Fruit fly (Drosophila melanogaster) whole organism, embryonic: ENCODE data around the gene Gel.
A peak's percentile ranks its signal among the peaks of the same experiment; 100 is the strongest.

Experiments used
- Blimp-1 ChIP-seq: fragments of 200-800 bp; sonication (Bioruptor generic); optimal IDR thresholded peaks from 3 replicates; lab custom pipeline; 2018; ENCODE audit warnings: missing biosample characterization, missing genetic modification characterization, mild to moderate bottlenecking, moderate library complexity, missing genetic modification reagents
- CG10462 ChIP-seq: fragments of 200-800 bp; sonication (Bioruptor generic); optimal IDR thresholded peaks from 2 replicates; lab custom pipeline; 2016; ENCODE audit warnings: missing biosample characterization, missing genetic modification characterization
- CG10543 ChIP-seq: fragments of 200-800 bp; sonication (Bioruptor generic); optimal IDR thresholded peaks from 3 replicates; lab custom pipeline; 2017; ENCODE audit warnings: missing biosample characterization, mild to moderate bottlenecking, missing genetic modification characterization, moderate library complexity
- CG10654 ChIP-seq: fragments of 200-800 bp; sonication (Bioruptor generic); optimal IDR thresholded peaks from 2 replicates; lab custom pipeline; 2016; ENCODE audit warnings: missing biosample characterization, missing genetic modification characterization
- CG10959 ChIP-seq: fragments of 200-800 bp; sonication (Bioruptor generic); IDR thresholded peaks from 2 replicates; pipeline ENCODE4 v1.3.6; 2022; ENCODE audit warnings: missing biosample characterization, missing genetic modification characterization
- CG12071 ChIP-seq: fragments of 200-800 bp; sonication (Bioruptor generic); optimal IDR thresholded peaks from 3 replicates; lab custom pipeline; 2018; ENCODE audit warnings: missing biosample characterization, mild to moderate bottlenecking, missing genetic modification characterization
- CG1233 ChIP-seq: fragments of 200-800 bp; sonication (Bioruptor generic); optimal IDR thresholded peaks from 4 replicates; lab custom pipeline; 2018; ENCODE audit warnings: missing biosample characterization, mild to moderate bottlenecking, missing genetic modification characterization
- CG12942 ChIP-seq: fragments of 200-800 bp; sonication (Bioruptor generic); optimal IDR thresholded peaks from 3 replicates; lab custom pipeline; 2016; ENCODE audit warnings: missing biosample characterization, missing genetic modification characterization
- CG17912 ChIP-seq: fragments of 200-800 bp; sonication (Bioruptor generic); optimal IDR thresholded peaks from 2 replicates; lab custom pipeline; 2018; ENCODE audit warnings: missing biosample characterization, mild to moderate bottlenecking, missing genetic modification characterization
- CG30403 ChIP-seq: fragments of 200-800 bp; sonication (Bioruptor generic); optimal IDR thresholded peaks from 3 replicates; lab custom pipeline; 2016; ENCODE audit warnings: missing biosample characterization, missing genetic modification characterization
- CG3407 ChIP-seq: fragments of 200-800 bp; sonication (Bioruptor generic); optimal IDR thresholded peaks from 2 replicates; lab custom pipeline; 2018; ENCODE audit warnings: missing biosample characterization, mild to moderate bottlenecking, missing genetic modification characterization
- CG3995 ChIP-seq: fragments of 200-800 bp; sonication (Bioruptor generic); optimal IDR thresholded peaks from 3 replicates; lab custom pipeline; 2016; ENCODE audit warnings: missing biosample characterization, missing genetic modification characterization
- CG4328 ChIP-seq: fragments of 200-800 bp; sonication (Bioruptor generic); optimal IDR thresholded peaks from 3 replicates; lab custom pipeline; 2017; ENCODE audit warnings: missing biosample characterization, missing genetic modification reagents, missing genetic modification characterization
- CG6175 ChIP-seq: fragments of 200-800 bp; sonication (Bioruptor generic); IDR thresholded peaks from 3 replicates; pipeline ENCODE4 v1.3.6; 2022; ENCODE audit warnings: missing biosample characterization, missing genetic modification characterization
- CG6272 ChIP-seq: fragments of 200-800 bp; sonication (Bioruptor generic); IDR thresholded peaks from 2 replicates; pipeline ENCODE4 v1.3.6; 2022; ENCODE audit warnings: missing biosample characterization, missing genetic modification characterization
- CG7839 ChIP-seq: fragments of 200-800 bp; sonication (Bioruptor generic); optimal IDR thresholded peaks from 3 replicates; lab custom pipeline; 2018; ENCODE audit warnings: missing biosample characterization, mild to moderate bottlenecking, missing genetic modification characterization, moderate library complexity
- CG7987 ChIP-seq: fragments of 200-800 bp; sonication (Bioruptor generic); optimal IDR thresholded peaks from 2 replicates; lab custom pipeline; 2018; ENCODE audit warnings: missing biosample characterization, mild to moderate bottlenecking, missing genetic modification characterization, moderate library complexity
- CG8359 ChIP-seq: fragments of 200-800 bp; sonication (Bioruptor generic); optimal IDR thresholded peaks from 2 replicates; lab custom pipeline; 2017; ENCODE audit warnings: missing biosample characterization, mild to moderate bottlenecking, missing genetic modification characterization, borderline replicate concordance
- HmgD ChIP-seq: fragments of 200-800 bp; sonication (Bioruptor generic); optimal IDR thresholded peaks from 3 replicates; lab custom pipeline; 2016; ENCODE audit warnings: missing biosample characterization, missing genetic modification characterization
- Lim3 ChIP-seq: fragments of 200-800 bp; sonication (Bioruptor generic); IDR thresholded peaks from 2 replicates; pipeline ENCODE4 v1.3.6; 2022; ENCODE audit warnings: missing biosample characterization, missing genetic modification characterization
- MTF-1 ChIP-seq: fragments of 200-800 bp; sonication (Bioruptor generic); optimal IDR thresholded peaks from 2 replicates; lab custom pipeline; 2018; ENCODE audit warnings: missing biosample characterization, mild to moderate bottlenecking, missing genetic modification characterization, borderline replicate concordance
- Med ChIP-seq: fragments of 200-800 bp; sonication (Bioruptor generic); peaks from one replicate; lab custom pipeline; 2016; ENCODE audit warnings: missing biosample characterization, missing genetic modification characterization, mild to moderate bottlenecking, inconsistent platforms, moderate library complexity
- NC2α ChIP-seq: fragments of 200-800 bp; sonication (Bioruptor generic); optimal IDR thresholded peaks from 2 replicates; lab custom pipeline; 2016; ENCODE audit warnings: missing biosample characterization, missing genetic modification characterization
- Neu2 ChIP-seq: fragments of 200-800 bp; sonication (Bioruptor generic); optimal IDR thresholded peaks from 3 replicates; lab custom pipeline; 2016; ENCODE audit warnings: missing biosample characterization, missing genetic modification characterization, borderline replicate concordance
- Opbp ChIP-seq: fragments of 200-800 bp; sonication (Bioruptor generic); IDR thresholded peaks from 3 replicates; pipeline ENCODE4 v1.3.6; 2022; ENCODE audit warnings: missing biosample characterization, missing genetic modification characterization; ENCODE audit not compliant: partially characterized antibody
- Rfx ChIP-seq: fragments of 200-800 bp; sonication (Bioruptor generic); IDR thresholded peaks from 2 replicates; pipeline ENCODE4 v1.3.6; 2022; ENCODE audit warnings: missing biosample characterization, missing genetic modification characterization
- Scr ChIP-seq: fragments of 200-800 bp; sonication (Bioruptor generic); IDR thresholded peaks from 2 replicates; pipeline ENCODE4 v1.3.6; 2022; ENCODE audit warnings: missing biosample characterization, missing genetic modification characterization; ENCODE audit not compliant: partially characterized antibody
- Sox100B ChIP-seq: fragments of 200-800 bp; sonication (Bioruptor generic); optimal IDR thresholded peaks from 3 replicates; lab custom pipeline; 2018; ENCODE audit warnings: missing biosample characterization, mild to moderate bottlenecking, missing genetic modification characterization
- Tbp ChIP-seq: fragments of >200 bp; optimal IDR thresholded peaks from 2 replicates; lab custom pipeline; 2018; ENCODE audit warnings: missing biosample characterization, missing genetic modification characterization
- aop ChIP-seq: fragments of 200-800 bp; sonication (Bioruptor generic); IDR thresholded peaks from 2 replicates; pipeline ENCODE4 v1.3.6; 2022; ENCODE audit warnings: missing biosample characterization, missing genetic modification characterization
- bab2 ChIP-seq: fragments of 200-800 bp; sonication (Bioruptor generic); optimal IDR thresholded peaks from 2 replicates; lab custom pipeline; 2016; ENCODE audit warnings: missing biosample characterization, missing genetic modification characterization
- chn ChIP-seq: fragments of 200-800 bp; sonication (Bioruptor generic); optimal IDR thresholded peaks from 2 replicates; lab custom pipeline; 2016; ENCODE audit warnings: missing biosample characterization, missing genetic modification characterization
- corto ChIP-seq: fragments of 200-800 bp; sonication (Bioruptor generic); optimal IDR thresholded peaks from 2 replicates; lab custom pipeline; 2016; ENCODE audit warnings: missing biosample characterization, mild to moderate bottlenecking, missing genetic modification characterization, moderate library complexity
- ems ChIP-seq: fragments of 200-800 bp; sonication (Bioruptor generic); optimal IDR thresholded peaks from 3 replicates; lab custom pipeline; 2016; ENCODE audit warnings: missing biosample characterization, missing genetic modification characterization
- fd3F ChIP-seq: fragments of 200-800 bp; sonication (Bioruptor generic); optimal IDR thresholded peaks from 2 replicates; lab custom pipeline; 2018; ENCODE audit warnings: missing biosample characterization, mild to moderate bottlenecking, missing genetic modification characterization, moderate library complexity
- gcm2 ChIP-seq: fragments of 200-800 bp; sonication (Bioruptor generic); optimal IDR thresholded peaks from 2 replicates; lab custom pipeline; 2016; ENCODE audit warnings: missing biosample characterization, missing genetic modification characterization
- gsb-n ChIP-seq: fragments of 200-800 bp; sonication (Bioruptor generic); optimal IDR thresholded peaks from 3 replicates; lab custom pipeline; 2018; ENCODE audit warnings: missing biosample characterization, mild to moderate bottlenecking, missing genetic modification characterization
- her ChIP-seq: fragments of 200-800 bp; sonication (Bioruptor generic); optimal IDR thresholded peaks from 2 replicates; lab custom pipeline; 2016; ENCODE audit warnings: missing biosample characterization, missing genetic modification characterization
- jing ChIP-seq: fragments of 200-800 bp; sonication (Bioruptor generic); optimal IDR thresholded peaks from 2 replicates; lab custom pipeline; 2018; ENCODE audit warnings: missing biosample characterization, mild to moderate bottlenecking, missing genetic modification characterization
- klu ChIP-seq: fragments of 200-800 bp; sonication (Bioruptor generic); IDR thresholded peaks from 2 replicates; pipeline ENCODE4 v1.3.6; 2022; ENCODE audit warnings: missing biosample characterization, missing genetic modification characterization
- knrl ChIP-seq: fragments of 200-800 bp; sonication (Bioruptor generic); IDR thresholded peaks from 3 replicates; pipeline ENCODE4 v1.3.6; 2022; ENCODE audit warnings: missing biosample characterization, missing genetic modification characterization; ENCODE audit not compliant: partially characterized antibody
- nerfin-1 ChIP-seq: fragments of 200-800 bp; sonication (Bioruptor generic); optimal IDR thresholded peaks from 3 replicates; lab custom pipeline; 2019; ENCODE audit warnings: missing biosample characterization, mild to moderate bottlenecking, missing genetic modification characterization, moderate library complexity
- odd ChIP-seq: fragments of 200-800 bp; sonication (Bioruptor generic); optimal IDR thresholded peaks from 2 replicates; lab custom pipeline; 2017; ENCODE audit warnings: missing biosample characterization, mild to moderate bottlenecking, missing genetic modification characterization
- pfk ChIP-seq: fragments of 200-800 bp; sonication (Bioruptor generic); optimal IDR thresholded peaks from 2 replicates; lab custom pipeline; 2018; ENCODE audit warnings: missing biosample characterization, mild to moderate bottlenecking, missing genetic modification characterization, moderate library complexity
- repo ChIP-seq: fragments of 200-800 bp; sonication (Bioruptor generic); optimal IDR thresholded peaks from 2 replicates; lab custom pipeline; 2016; ENCODE audit warnings: missing biosample characterization, missing genetic modification characterization
- tio ChIP-seq: fragments of 200-800 bp; sonication (Bioruptor generic); optimal IDR thresholded peaks from 2 replicates; lab custom pipeline; 2017; ENCODE audit warnings: missing biosample characterization, missing genetic modification characterization, inconsistent platforms
- zen ChIP-seq: fragments of 200-800 bp; sonication (Bioruptor generic); optimal IDR thresholded peaks from 3 replicates; lab custom pipeline; 2018; ENCODE audit warnings: missing biosample characterization, mild to moderate bottlenecking, missing genetic modification characterization, moderate library complexity
- zen2 ChIP-seq: fragments of 200-800 bp; sonication (Bioruptor generic); IDR thresholded peaks from 3 replicates; pipeline ENCODE4 v1.3.6; 2022; ENCODE audit warnings: missing biosample characterization, missing genetic modification characterization; ENCODE audit not compliant: partially characterized antibody

Gene Gel

dm6 chr3R:4214038-4214437, 21.0 kb upstream of the Gel start (continued):
- peak; percentile 71 for TF ChIP-seq CG12942
- peak; percentile 36 for TF ChIP-seq CG10543 (GFP tag; lab: Kevin White, UChicago)
- TF ChIP-seq CG6175 (GFP tag; lab: Robert Waterston, UW), result peak; percentile 83
- TF ChIP-seq chn (GFP tag; lab: Kevin White, UChicago), result peak; percentile 71
- no peak for TF ChIP-seq Tbp (GFP tag; lab: Kevin White, UChicago)
- TF ChIP-seq fd3F (GFP tag; lab: Kevin White, UChicago), result peak; percentile 54
- TF ChIP-seq Opbp, result no peak
- peak; percentile 67 for TF ChIP-seq repo (GFP tag; lab: Kevin White, UChicago)
- no peak for TF ChIP-seq corto
- no peak for TF ChIP-seq Neu2 (GFP tag; lab: Kevin White, UChicago)
- TF ChIP-seq aop, result peak; percentile 74; the same call in 1 of the 2 replicates
- TF ChIP-seq CG12071 (GFP tag; lab: Kevin White, UChicago), result peak; percentile 76
- peak; percentile 78 for TF ChIP-seq jing (GFP tag; lab: Kevin White, UChicago)
- TF ChIP-seq klu (GFP tag; lab: Robert Waterston, UW), result peak; percentile 75
- peak; percentile 74 for TF ChIP-seq CG10654
- TF ChIP-seq CG4328 (GFP tag; lab: Kevin White, UChicago), result no peak
- TF ChIP-seq CG8359, result peak; percentile 42
- TF ChIP-seq NC2α (GFP tag; lab: Kevin White, UChicago), result peak; percentile 34
- peak; percentile 83 for TF ChIP-seq CG6272 (GFP tag; lab: Robert Waterston, UW)
- TF ChIP-seq CG17912, result no peak
- peak; percentile 64 for TF ChIP-seq MTF-1
- TF ChIP-seq CG30403 (GFP tag; lab: Kevin White, UChicago), result peak; percentile 69
- TF ChIP-seq HmgD (GFP tag; lab: Kevin White, UChicago), result peak; percentile 48
- TF ChIP-seq gcm2 (GFP tag; lab: Kevin White, UChicago), result peak; percentile 69
- TF ChIP-seq gsb-n (tag; lab: Kevin White, UChicago), result peak; percentile 48
- peak; percentile 57 for TF ChIP-seq nerfin-1 (tag; lab: Kevin White, UChicago)
- peak; percentile 74 for TF ChIP-seq bab2
- TF ChIP-seq CG10462 (GFP tag; lab: Kevin White, UChicago), result peak; percentile 8

DNA sequence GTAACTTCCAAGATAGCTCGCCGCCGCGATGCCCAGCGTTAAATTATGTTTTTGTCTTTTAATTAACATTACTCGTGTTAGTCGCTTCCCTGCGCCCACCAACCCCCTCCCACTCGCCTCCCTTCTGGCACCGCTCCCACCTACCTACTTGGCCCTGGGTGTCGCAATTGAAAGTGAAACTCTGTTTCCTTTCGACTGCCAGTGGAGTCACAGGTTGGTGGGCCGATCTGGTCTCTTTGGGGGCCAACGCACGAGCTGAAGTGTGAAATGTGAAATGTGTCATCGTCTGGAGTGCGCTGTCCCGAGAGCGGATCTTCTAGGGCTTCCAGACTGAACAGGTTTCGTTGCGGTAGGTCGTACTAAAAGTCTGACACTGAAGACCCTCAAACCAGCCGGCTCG, 20.4 kb upstream of the Gel start:
- TF ChIP-seq Blimp-1, result peak; percentile 60
- no peak for TF ChIP-seq CG6272 (GFP tag; lab: Robert Waterston, UW)

- peak; percentile 66 for TF ChIP-seq odd (GFP tag; lab: Kevin White, UChicago)
- peak; percentile 96 for TF ChIP-seq Med (GFP tag; lab: Kevin White, UChicago)
- TF ChIP-seq Sox100B (GFP tag; lab: Kevin White, UChicago), result peak; percentile 70
- TF ChIP-seq CG8359, result no peak
- TF ChIP-seq zen2 (GFP tag; lab: Robert Waterston, UW), result no peak
- TF ChIP-seq tio (GFP tag; lab: Kevin White, UChicago), result peak; percentile 59
- peak; percentile 87 for TF ChIP-seq Rfx (GFP tag; lab: Robert Waterston, UW)
- TF ChIP-seq zen (tag; lab: Kevin White, UChicago), result no peak
- TF ChIP-seq Lim3 (GFP tag; lab: Robert Waterston, UW), result no peak
- peak; percentile 80 for TF ChIP-seq her (GFP tag; lab: Kevin White, UChicago)
- TF ChIP-seq CG3407, result peak; percentile 2
- TF ChIP-seq ems (GFP tag; lab: Kevin White, UChicago), result peak; percentile 49
- no peak for TF ChIP-seq CG7987
- TF ChIP-seq CG10959 (GFP tag; lab: Robert Waterston, UW), result no peak
- peak; percentile 41; the same call in 2 of the 3 replicates for TF ChIP-seq knrl (GFP tag; lab: Robert Waterston, UW)
- TF ChIP-seq Scr (GFP tag; lab: Robert Waterston, UW), result no peak
- TF ChIP-seq pfk, result no peak
- peak; percentile 12 for TF ChIP-seq CG3995 (GFP tag; lab: Kevin White, UChicago)
- peak; percentile 48 for TF ChIP-seq CG1233 (GFP tag; lab: Kevin White, UChicago)
- TF ChIP-seq CG7839 (tag; lab: Kevin White, UChicago), result peak; percentile 78
These were observed 19.6 kb upstream of the Gel start, which contains the start of gene CG14636 for dm6 chr3R:4215264-4215993. CG14636 (minus strand) TSS chr3R:4215314.
